Fruit fly (Drosophila melanogaster) whole organism, embryonic: ENCODE measurements around the gene Hsp70Ba.

ENCODE experiments used
- Ada2b ChIP-seq: fragments of 200-800 bp; sonication (Bioruptor generic); IDR thresholded peaks from 2 replicates; pipeline ENCODE4 v1.3.6; 2022; ENCODE audit warnings: missing biosample characterization, missing genetic modification characterization
- Antp ChIP-seq: fragments of 200-800 bp; sonication (Bioruptor generic); optimal IDR thresholded peaks from 3 replicates; lab custom pipeline; 2016; ENCODE audit warnings: missing biosample characterization, missing genetic modification characterization
- BtbVII ChIP-seq: fragments of 200-800 bp; sonication (Bioruptor generic); optimal IDR thresholded peaks from 3 replicates; lab custom pipeline; 2017; ENCODE audit warnings: missing biosample characterization, mild to moderate bottlenecking, missing genetic modification characterization
- CG1024 ChIP-seq: fragments of 200-800 bp; sonication (Bioruptor generic); IDR thresholded peaks from 2 replicates; pipeline ENCODE4 v1.3.6; 2022; ENCODE audit warnings: missing biosample characterization, missing genetic modification characterization
- CG10321 ChIP-seq: fragments of 200-800 bp; sonication (Bioruptor generic); IDR thresholded peaks from 2 replicates; pipeline ENCODE4 v1.3.6; 2022; ENCODE audit warnings: missing biosample characterization, missing genetic modification characterization
- CG10543 ChIP-seq: fragments of 200-800 bp; sonication (Bioruptor generic); optimal IDR thresholded peaks from 3 replicates; lab custom pipeline; 2017; ENCODE audit warnings: missing biosample characterization, mild to moderate bottlenecking, missing genetic modification characterization, moderate library complexity
- CG10959 ChIP-seq: fragments of 200-800 bp; sonication (Bioruptor generic); IDR thresholded peaks from 2 replicates; pipeline ENCODE4 v1.3.6; 2022; ENCODE audit warnings: missing biosample characterization, missing genetic modification characterization
- CG12104 ChIP-seq: fragments of 200-800 bp; sonication (Bioruptor generic); optimal IDR thresholded peaks from 3 replicates; lab custom pipeline; 2016; ENCODE audit warnings: missing biosample characterization, missing genetic modification characterization
- CG12219 ChIP-seq: fragments of 200-800 bp; sonication (Bioruptor generic); optimal IDR thresholded peaks from 3 replicates; lab custom pipeline; 2018; ENCODE audit warnings: missing biosample characterization, mild to moderate bottlenecking, missing genetic modification characterization
- CG14860 ChIP-seq: fragments of 200-800 bp; sonication (Bioruptor generic); IDR thresholded peaks from 3 replicates; pipeline ENCODE4 v1.3.6; 2022; ENCODE audit warnings: missing biosample characterization, missing genetic modification characterization; ENCODE audit not compliant: partially characterized antibody
- CG14965 ChIP-seq: fragments of 200-800 bp; sonication (Bioruptor generic); optimal IDR thresholded peaks from 2 replicates; lab custom pipeline; 2016; ENCODE audit warnings: missing biosample characterization, missing genetic modification characterization, borderline replicate concordance
- CG1602 ChIP-seq: fragments of 200-800 bp; sonication (Bioruptor generic); optimal IDR thresholded peaks from 3 replicates; lab custom pipeline; 2016; ENCODE audit warnings: missing biosample characterization, missing genetic modification characterization
- CG17361 ChIP-seq: fragments of 200-800 bp; sonication (Bioruptor generic); IDR thresholded peaks from 3 replicates; pipeline ENCODE4 v1.3.6; 2022; ENCODE audit warnings: missing biosample characterization, missing genetic modification characterization
- CG18599 ChIP-seq: fragments of 200-800 bp; sonication (Bioruptor generic); optimal IDR thresholded peaks from 3 replicates; lab custom pipeline; 2017; ENCODE audit warnings: missing biosample characterization, missing genetic modification characterization, mild to moderate bottlenecking, moderate library complexity, missing genetic modification reagents
- CG32772 ChIP-seq: fragments of 200-800 bp; sonication (Bioruptor generic); IDR thresholded peaks from 2 replicates; pipeline ENCODE4 v1.3.6; 2022; ENCODE audit warnings: missing biosample characterization, missing genetic modification characterization
- CG3281 ChIP-seq: fragments of 200-800 bp; sonication (Bioruptor generic); optimal IDR thresholded peaks from 3 replicates; lab custom pipeline; 2017; ENCODE audit warnings: missing biosample characterization, mild to moderate bottlenecking, missing genetic modification characterization
- CG3847 ChIP-seq: fragments of 200-800 bp; sonication (Bioruptor generic); IDR thresholded peaks from 2 replicates; pipeline ENCODE4 v1.3.6; 2022; ENCODE audit warnings: missing biosample characterization, missing genetic modification characterization
- CG4360 ChIP-seq: fragments of 200-800 bp; sonication (Bioruptor generic); IDR thresholded peaks from 2 replicates; pipeline ENCODE4 v1.3.6; 2022; ENCODE audit warnings: missing biosample characterization, missing genetic modification characterization
- CG4854 ChIP-seq: fragments of 200-800 bp; sonication (Bioruptor generic); optimal IDR thresholded peaks from 2 replicates; lab custom pipeline; 2016; ENCODE audit warnings: missing biosample characterization, missing genetic modification characterization, inconsistent platforms
- CG5180 ChIP-seq: fragments of 200-800 bp; sonication (Bioruptor generic); optimal IDR thresholded peaks from 3 replicates; lab custom pipeline; 2017; ENCODE audit warnings: missing biosample characterization, missing genetic modification characterization, mild to moderate bottlenecking, moderate library complexity, missing genetic modification reagents
- CG8478 ChIP-seq: fragments of >200 bp; optimal IDR thresholded peaks from 2 replicates; lab custom pipeline; 2018
- CG8765 ChIP-seq: fragments of 200-800 bp; sonication (Bioruptor generic); IDR thresholded peaks from 2 replicates; pipeline ENCODE4 v1.3.6; 2022; ENCODE audit warnings: missing biosample characterization, missing genetic modification characterization
- D19A ChIP-seq: fragments of 200-800 bp; optimal IDR thresholded peaks from 3 replicates; lab custom pipeline; 2019; ENCODE audit warnings: missing biosample characterization, mild to moderate bottlenecking, missing genetic modification characterization, moderate library complexity
- Lhr ChIP-seq: fragments of 200-800 bp; sonication (Bioruptor generic); optimal IDR thresholded peaks from 3 replicates; lab custom pipeline; 2017; ENCODE audit warnings: mild to moderate bottlenecking, missing biosample characterization, missing genetic modification reagents, missing genetic modification characterization
- MBD-R2 ChIP-seq: fragments of 200-800 bp; sonication (Bioruptor generic); IDR thresholded peaks from 2 replicates; pipeline ENCODE4 v1.3.6; 2022; ENCODE audit warnings: missing biosample characterization, missing genetic modification characterization
- Scr ChIP-seq: fragments of 200-800 bp; sonication (Bioruptor generic); IDR thresholded peaks from 2 replicates; pipeline ENCODE4 v1.3.6; 2022; ENCODE audit warnings: missing biosample characterization, missing genetic modification characterization; ENCODE audit not compliant: partially characterized antibody
- Sox102F ChIP-seq: fragments of 200-800 bp; sonication (Bioruptor generic); optimal IDR thresholded peaks from 2 replicates; lab custom pipeline; 2018; ENCODE audit warnings: missing biosample characterization, mild to moderate bottlenecking, missing genetic modification characterization, moderate library complexity
- Xbp1 ChIP-seq: fragments of 200-800 bp; sonication (Bioruptor generic); optimal IDR thresholded peaks from 3 replicates; lab custom pipeline; 2016; ENCODE audit warnings: missing biosample characterization, mild to moderate bottlenecking, missing genetic modification characterization
- abd-A ChIP-seq: fragments of 200-800 bp; sonication (Bioruptor generic); optimal IDR thresholded peaks from 3 replicates; lab custom pipeline; 2019; ENCODE audit warnings: missing biosample characterization, mild to moderate bottlenecking, missing genetic modification characterization, moderate library complexity
- cg ChIP-seq: fragments of 200-800 bp; sonication (Bioruptor generic); optimal IDR thresholded peaks from 3 replicates; lab custom pipeline; 2019; ENCODE audit warnings: missing biosample characterization, mild to moderate bottlenecking, missing genetic modification characterization, moderate library complexity
- corto ChIP-seq: fragments of 200-800 bp; sonication (Bioruptor generic); optimal IDR thresholded peaks from 2 replicates; lab custom pipeline; 2016; ENCODE audit warnings: missing biosample characterization, mild to moderate bottlenecking, missing genetic modification characterization, moderate library complexity
- crp ChIP-seq, 2 experiments: fragments of 200-800 bp; sonication (Bioruptor generic); optimal IDR thresholded peaks; 2 replicates in 1 of 2; 3 replicates in 1 of 2; lab custom pipeline; 2017; ENCODE audit warnings: missing biosample characterization in 2 of 2, missing genetic modification characterization in 2 of 2, mild to moderate bottlenecking in 1 of 2, moderate library complexity in 1 of 2
- dmrt11E ChIP-seq: fragments of 200-800 bp; sonication (Bioruptor generic); optimal IDR thresholded peaks from 3 replicates; lab custom pipeline; 2018; ENCODE audit warnings: missing biosample characterization, mild to moderate bottlenecking, missing genetic modification characterization, moderate library complexity
- dpn ChIP-seq, 2 experiments: fragments of 200-800 bp; sonication (Bioruptor generic); optimal IDR thresholded peaks; 3 replicates each; lab custom pipeline; 2016; ENCODE audit warnings: missing biosample characterization in 2 of 2, missing genetic modification characterization in 2 of 2
- ewg ChIP-seq: fragments of 200-800 bp; sonication (Bioruptor generic); optimal IDR thresholded peaks from 3 replicates; lab custom pipeline; 2017; ENCODE audit warnings: mild to moderate bottlenecking, missing biosample characterization, missing genetic modification reagents, missing genetic modification characterization
- fu2 ChIP-seq: fragments of 200-800 bp; sonication (Bioruptor generic); optimal IDR thresholded peaks from 2 replicates; lab custom pipeline; 2016; ENCODE audit warnings: missing biosample characterization, missing genetic modification characterization
- grau ChIP-seq: fragments of 200-800 bp; optimal IDR thresholded peaks from 3 replicates; lab custom pipeline; 2019; ENCODE audit warnings: missing biosample characterization, mild to moderate bottlenecking, missing genetic modification characterization, moderate library complexity
- ind ChIP-seq: fragments of 200-800 bp; sonication (Bioruptor generic); optimal IDR thresholded peaks from 3 replicates; lab custom pipeline; 2016; ENCODE audit warnings: missing biosample characterization, missing genetic modification characterization
- nerfin-1 ChIP-seq: fragments of 200-800 bp; sonication (Bioruptor generic); optimal IDR thresholded peaks from 3 replicates; lab custom pipeline; 2019; ENCODE audit warnings: missing biosample characterization, mild to moderate bottlenecking, missing genetic modification characterization, moderate library complexity
- pan ChIP-seq, 4 experiments: fragments of >200 bp in 3 of 4; fragments of 200-800 bp in 1 of 4; sonication (Bioruptor generic) in 1 of 4; optimal IDR thresholded peaks in 3 of 4; IDR thresholded peaks in 1 of 4; 2 replicates each; pipeline versions ENCODE4 v1.3.6 to Lab custom; 2017 to 2022; ENCODE audit warnings: missing biosample characterization in 2 of 4, missing genetic modification characterization in 2 of 4, mixed read lengths in 1 of 4
- pfk ChIP-seq: fragments of 200-800 bp; sonication (Bioruptor generic); optimal IDR thresholded peaks from 2 replicates; lab custom pipeline; 2018; ENCODE audit warnings: missing biosample characterization, mild to moderate bottlenecking, missing genetic modification characterization, moderate library complexity
- pzg ChIP-seq: fragments of 200-800 bp; sonication (Bioruptor generic); optimal IDR thresholded peaks from 3 replicates; lab custom pipeline; 2018; ENCODE audit warnings: missing biosample characterization, mild to moderate bottlenecking, missing genetic modification characterization, moderate library complexity
- rib ChIP-seq: fragments of 200-800 bp; sonication (Bioruptor generic); IDR thresholded peaks from 2 replicates; pipeline ENCODE4 v1.3.6; 2022; ENCODE audit warnings: missing biosample characterization, missing genetic modification characterization
- row ChIP-seq: fragments of 200-800 bp; sonication (Bioruptor generic); IDR thresholded peaks from 3 replicates; pipeline ENCODE4 v1.3.6; 2022; ENCODE audit warnings: missing biosample characterization, missing genetic modification characterization
- scrt ChIP-seq: fragments of 200-800 bp; sonication (Bioruptor generic); optimal IDR thresholded peaks from 2 replicates; lab custom pipeline; 2018; ENCODE audit warnings: missing biosample characterization, mild to moderate bottlenecking, missing genetic modification characterization, moderate library complexity
- seq ChIP-seq: fragments of 200-800 bp; sonication (Bioruptor generic); IDR thresholded peaks from 2 replicates; pipeline ENCODE4 v1.3.6; 2022; ENCODE audit warnings: missing biosample characterization, missing genetic modification characterization
- tap ChIP-seq: fragments of 200-800 bp; optimal IDR thresholded peaks from 3 replicates; lab custom pipeline; 2019; ENCODE audit warnings: missing biosample characterization, mild to moderate bottlenecking, missing genetic modification characterization, moderate library complexity
- zen2 ChIP-seq: fragments of 200-800 bp; sonication (Bioruptor generic); IDR thresholded peaks from 3 replicates; pipeline ENCODE4 v1.3.6; 2022; ENCODE audit warnings: missing biosample characterization, missing genetic modification characterization; ENCODE audit not compliant: partially characterized antibody
- zf30C ChIP-seq: fragments of 200-800 bp; sonication (Bioruptor generic); optimal IDR thresholded peaks from 3 replicates; lab custom pipeline; 2018; ENCODE audit warnings: missing biosample characterization, mild to moderate bottlenecking, missing genetic modification characterization

Hsp70Ba gene

DNA sequence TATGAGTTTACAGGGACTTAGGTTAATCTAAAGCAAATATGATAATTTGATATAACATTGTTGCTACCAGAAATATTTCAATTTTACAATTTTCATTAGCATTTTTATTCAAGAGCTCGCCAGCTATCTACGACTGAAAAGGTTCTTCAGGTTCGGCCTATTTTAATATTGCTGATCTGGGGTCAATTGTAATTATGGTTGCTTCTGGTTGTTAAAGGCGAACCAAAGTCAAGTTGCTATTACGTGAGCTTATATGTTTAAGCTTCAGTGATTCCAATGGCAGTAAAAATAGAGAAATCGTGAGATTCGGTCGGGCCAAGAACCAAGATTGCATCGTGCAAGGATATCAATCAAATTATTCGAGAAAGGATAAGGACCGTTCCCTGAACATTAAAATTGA, 31.6 kb downstream of the Hsp70Ba start, which contains the start of gene Desat2:
TSS of gene Desat2 (plus strand) at position 301 of the 400 bp plus-strand sequence.
- no peak for TF ChIP-seq crp (GFP tag; optimal IDR thresholded peaks at IDR 0.05; lab: Kevin White, UChicago)
- TF ChIP-seq CG8478: no peak
- TF ChIP-seq seq (GFP tag; lab: Robert Waterston, UW): no peak
- TF ChIP-seq Lhr (GFP tag; lab: Kevin White, UChicago): no peak
- no peak for TF ChIP-seq CG32772
- no peak for TF ChIP-seq corto (GFP tag; lab: Kevin White, UChicago)
- TF ChIP-seq Xbp1: no peak
- TF ChIP-seq CG17361 (GFP tag; lab: Robert Waterston, UW): no peak
- TF ChIP-seq MBD-R2 (GFP tag; lab: Robert Waterston, UW): no peak
- no peak for TF ChIP-seq ind
- TF ChIP-seq, all 482 proteins: peak for 0

DNA sequence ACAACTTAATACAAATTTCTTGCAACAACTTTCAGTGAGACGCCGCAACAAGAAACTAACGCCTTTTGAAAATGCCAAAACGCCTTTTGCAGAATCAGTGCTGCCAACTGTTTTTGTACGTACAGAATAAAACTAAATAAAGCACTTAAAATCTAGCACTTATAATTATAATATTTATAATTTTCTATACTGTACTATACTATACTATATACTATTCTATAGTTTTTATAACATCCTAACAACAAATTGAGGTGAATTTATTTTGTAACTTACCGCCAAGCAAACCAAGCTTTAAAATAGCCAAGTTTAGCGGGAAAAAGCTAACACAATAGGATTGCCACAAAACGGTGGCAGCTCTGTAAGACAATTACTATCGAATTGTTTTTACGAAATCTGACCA, 33.8 kb downstream of the Hsp70Ba start, which contains the start of the genes Aos1 and Srlp:
TSS of gene Aos1 (minus strand) at position 59 of the 400 bp plus-strand sequence.
TSS of gene Srlp (plus strand) at position 335 of the 400 bp plus-strand sequence.
- TF ChIP-seq CG3847 (GFP tag; lab: Robert Waterston, UW) (peak; percentile 55; the same call in 1 of the 2 replicates), pzg (peak; percentile 57), zf30C (GFP tag; lab: Kevin White, UChicago) (no peak), Sox102F (GFP tag; lab: Kevin White, UChicago) (no peak), CG18599 (GFP tag; lab: Kevin White, UChicago) (no peak), CG1602 (GFP tag; lab: Kevin White, UChicago) (peak; percentile 3), CG12104 (GFP tag; lab: Kevin White, UChicago) (peak; percentile 30), CG10543 (peak; percentile 41), zen2 (GFP tag; lab: Robert Waterston, UW) (no peak), D19A (tag; lab: Kevin White, UChicago) (peak; percentile 52), grau (tag; lab: Kevin White, UChicago) (peak; percentile 71), CG4854 (GFP tag; lab: Kevin White, UChicago) (no peak), Antp (GFP tag; lab: Kevin White, UChicago) (no peak), CG3281 (GFP tag; lab: Kevin White, UChicago) (peak; percentile 50), abd-A (no peak), CG4360 (GFP tag; lab: Robert Waterston, UW) (no peak), CG14860 (no peak), row (peak; percentile 88), BtbVII (GFP tag; lab: Kevin White, UChicago) (no peak), Ada2b (GFP tag; lab: Robert Waterston, UW) (no peak), pfk (GFP tag; lab: Kevin White, UChicago) (no peak), scrt (GFP tag; lab: Kevin White, UChicago) (no peak), CG1024 (GFP tag; lab: Robert Waterston, UW) (no peak), CG8765 (GFP tag; lab: Robert Waterston, UW) (no peak), CG5180 (no peak), CG14965 (GFP tag; lab: Kevin White, UChicago) (no peak), CG10959 (GFP tag; lab: Robert Waterston, UW) (no peak), dpn (GFP tag; optimal IDR thresholded peaks at IDR 0.05; lab: Kevin White, UChicago) (peak in 1 of 2 experiments; percentile 45), nerfin-1 (peak; percentile 59), fu2 (GFP tag; lab: Kevin White, UChicago) (no peak), Scr (GFP tag; lab: Robert Waterston, UW) (peak; percentile 50; the same call in 1 of the 2 replicates), CG17361 (GFP tag; lab: Robert Waterston, UW) (peak; percentile 77), CG10321 (no peak), cg (no peak), CG12219 (GFP tag; lab: Kevin White, UChicago) (no peak), rib (GFP tag; lab: Robert Waterston, UW) (no peak), pan (optimal IDR thresholded peaks at IDR 0.05; lab: Kevin White, UChicago) (no peak), pan (GFP tag; optimal IDR thresholded peaks at IDR 0.05 in 1 of 2, IDR thresholded peaks at IDR 0.05 in 1 of 2) (no peak), ewg (GFP tag; lab: Kevin White, UChicago) (peak; percentile 1), tap (tag; lab: Kevin White, UChicago) (no peak), dmrt11E (tag; lab: Kevin White, UChicago) (peak; percentile 51)
